Worm (Caenorhabditis elegans) whole organism, L2 larva: Measurements from ENCODE around the gene T05A8.7.

Experiments
- F13H6.1 ChIP-seq: sonication (generic microtip); optimal IDR thresholded peaks from 2 replicates; lab custom pipeline; 2016; ENCODE audit warnings: missing genetic modification characterization, missing compliant biosample characterization
- R02D3.7 ChIP-seq: fragments of 150-350 bp; optimal IDR thresholded peaks from 2 replicates; lab custom pipeline; 2014; ENCODE audit warnings: missing biosample characterization, missing genetic modification characterization
- Y55F3AM.14 ChIP-seq: fragments of 200-800 bp; sonication (Bioruptor generic); optimal IDR thresholded peaks from 2 replicates; lab custom pipeline; 2018; ENCODE audit warnings: mild to moderate bottlenecking, missing genetic modification characterization, missing compliant biosample characterization
- ZK546.5 ChIP-seq: sonication (generic microtip); optimal IDR thresholded peaks from 2 replicates; lab custom pipeline; 2017; ENCODE audit warnings: missing biosample characterization, missing genetic modification characterization
- alr-1 ChIP-seq: fragments of 150-350 bp; optimal IDR thresholded peaks from 2 replicates; lab custom pipeline; 2014; ENCODE audit warnings: missing biosample characterization, missing genetic modification characterization
- aly-2 ChIP-seq: fragments of 150-350 bp; optimal IDR thresholded peaks from 2 replicates; lab custom pipeline; 2014; ENCODE audit warnings: missing biosample characterization, missing genetic modification characterization
- ama-1 ChIP-seq: fragments of 150-350 bp; optimal IDR thresholded peaks from 2 replicates; lab custom pipeline; 2018; ENCODE audit warnings: inconsistent platforms
- blmp-1 ChIP-seq: sonication (generic microtip); optimal IDR thresholded peaks from 2 replicates; lab custom pipeline; 2017; ENCODE audit warnings: missing genetic modification characterization, mild to moderate bottlenecking, missing compliant biosample characterization, antibody characterized with exemption, moderate library complexity; ENCODE audit not compliant: insufficient read depth
- ceh-16 ChIP-seq: fragments of 150-350 bp; optimal IDR thresholded peaks from 2 replicates; lab custom pipeline; 2014; ENCODE audit warnings: missing biosample characterization, missing genetic modification characterization
- crh-2 ChIP-seq: sonication (generic microtip); optimal IDR thresholded peaks from 2 replicates; lab custom pipeline; 2017; ENCODE audit warnings: missing biosample characterization, missing genetic modification characterization
- dmd-4 ChIP-seq: sonication (generic microtip); optimal IDR thresholded peaks from 2 replicates; lab custom pipeline; 2017; ENCODE audit warnings: missing biosample characterization, missing genetic modification characterization
- egl-27 ChIP-seq: sonication (generic microtip); optimal IDR thresholded peaks from 3 replicates; lab custom pipeline; 2017; ENCODE audit warnings: missing biosample characterization, missing genetic modification reagents, missing genetic modification characterization
- elt-1 ChIP-seq: fragments of 150-350 bp; optimal IDR thresholded peaks from 2 replicates; lab custom pipeline; 2014; ENCODE audit warnings: missing biosample characterization, missing genetic modification characterization
- elt-3 ChIP-seq: sonication (generic microtip); optimal IDR thresholded peaks from 2 replicates; lab custom pipeline; 2017; ENCODE audit warnings: missing biosample characterization, missing genetic modification characterization
- fos-1 ChIP-seq: fragments of 150-350 bp; optimal IDR thresholded peaks from 2 replicates; lab custom pipeline; 2014; ENCODE audit warnings: missing biosample characterization, missing genetic modification characterization
- gmeb-1 ChIP-seq: fragments of 150-350 bp; optimal IDR thresholded peaks from 2 replicates; lab custom pipeline; 2014; ENCODE audit warnings: missing biosample characterization, missing genetic modification characterization
- lin-13 ChIP-seq: fragments of 150-350 bp; optimal IDR thresholded peaks from 2 replicates; lab custom pipeline; 2014; ENCODE audit warnings: missing biosample characterization, missing genetic modification reagents, missing genetic modification characterization
- lin-39 ChIP-seq: fragments of 150-350 bp; optimal IDR thresholded peaks from 2 replicates; lab custom pipeline; 2014; ENCODE audit warnings: missing biosample characterization, missing genetic modification reagents, missing genetic modification characterization
- lsy-2 ChIP-seq, 2 experiments: fragments of 150-350 bp in 1 of 2; sonication (generic microtip) in 1 of 2; optimal IDR thresholded peaks; 2 replicates each; lab custom pipeline; 2014 to 2017; ENCODE audit warnings: missing biosample characterization in 2 of 2, missing genetic modification characterization in 2 of 2
- mbf-1 ChIP-seq: sonication (generic microtip); optimal IDR thresholded peaks from 2 replicates; lab custom pipeline; 2017; ENCODE audit warnings: missing biosample characterization, missing genetic modification characterization
- mdl-1 ChIP-seq, 2 experiments: fragments of 150-350 bp in 1 of 2; sonication (generic microtip) in 1 of 2; optimal IDR thresholded peaks; 2 replicates each; lab custom pipeline; 2017; ENCODE audit warnings: missing biosample characterization in 2 of 2, missing genetic modification characterization in 2 of 2
- nhr-10 ChIP-seq: sonication (generic microtip); optimal IDR thresholded peaks from 2 replicates; lab custom pipeline; 2017; ENCODE audit warnings: missing biosample characterization, missing genetic modification characterization
- nhr-12 ChIP-seq: fragments of 150-350 bp; optimal IDR thresholded peaks from 2 replicates; lab custom pipeline; 2014; ENCODE audit warnings: missing biosample characterization, missing genetic modification characterization
- nhr-129 ChIP-seq: fragments of 150-350 bp; optimal IDR thresholded peaks from 2 replicates; lab custom pipeline; 2014; ENCODE audit warnings: missing biosample characterization, missing genetic modification characterization
- nhr-21 ChIP-seq: fragments of 150-350 bp; optimal IDR thresholded peaks from 2 replicates; lab custom pipeline; 2014; ENCODE audit warnings: missing biosample characterization, missing genetic modification characterization
- nhr-23 ChIP-seq: fragments of 150-350 bp; optimal IDR thresholded peaks from 2 replicates; lab custom pipeline; 2014; ENCODE audit warnings: missing biosample characterization, missing genetic modification reagents, missing genetic modification characterization
- nhr-237 ChIP-seq: fragments of 150-350 bp; optimal IDR thresholded peaks from 2 replicates; lab custom pipeline; 2014; ENCODE audit warnings: missing biosample characterization, missing genetic modification characterization
- nhr-25 ChIP-seq: fragments of 150-350 bp; sonication (generic microtip); optimal IDR thresholded peaks from 3 replicates; lab custom pipeline; 2014; ENCODE audit warnings: missing biosample characterization, missing genetic modification characterization
- nhr-6 ChIP-seq: fragments of 150-350 bp; optimal IDR thresholded peaks from 2 replicates; lab custom pipeline; 2014; ENCODE audit warnings: missing biosample characterization, missing genetic modification characterization
- nhr-77 ChIP-seq: fragments of 150-350 bp; optimal IDR thresholded peaks from 2 replicates; lab custom pipeline; 2014; ENCODE audit warnings: missing biosample characterization, missing genetic modification characterization
- peb-1 ChIP-seq: fragments of 150-350 bp; optimal IDR thresholded peaks from 2 replicates; lab custom pipeline; 2014; ENCODE audit warnings: missing biosample characterization, missing genetic modification characterization
- skn-1 ChIP-seq: sonication (generic microtip); optimal IDR thresholded peaks from 2 replicates; lab custom pipeline; 2017; ENCODE audit warnings: missing biosample characterization, missing genetic modification characterization
- sma-9 ChIP-seq, 2 experiments: fragments of 150-350 bp in 1 of 2; sonication (generic microtip) in 1 of 2; optimal IDR thresholded peaks; 2 replicates each; lab custom pipeline; 2014 to 2016; ENCODE audit warnings: missing genetic modification characterization in 2 of 2, mild to moderate bottlenecking in 1 of 2, missing biosample characterization in 1 of 2, missing compliant biosample characterization in 1 of 2, missing genetic modification reagents in 1 of 2, moderate library complexity in 1 of 2
- snpc-4 ChIP-seq: fragments of 150-350 bp; optimal IDR thresholded peaks from 2 replicates; lab custom pipeline; 2014; ENCODE audit warnings: missing biosample characterization, missing genetic modification characterization
- unc-55 ChIP-seq: fragments of 150-350 bp; sonication (generic microtip); optimal IDR thresholded peaks from 3 replicates; lab custom pipeline; 2014; ENCODE audit warnings: missing biosample characterization, missing genetic modification reagents, missing genetic modification characterization
- unc-62 ChIP-seq: fragments of 150-350 bp; optimal IDR thresholded peaks from 2 replicates; lab custom pipeline; 2014; ENCODE audit warnings: missing biosample characterization, missing genetic modification reagents, missing genetic modification characterization
- zag-1 ChIP-seq: fragments of 150-350 bp; optimal IDR thresholded peaks from 2 replicates; lab custom pipeline; 2014; ENCODE audit warnings: missing biosample characterization, missing genetic modification characterization
- ztf-1 ChIP-seq: fragments of 200-800 bp; sonication (Bioruptor generic); conservative IDR thresholded peaks from 2 replicates; pipeline ENCODE4 v1.3.6; 2022; ENCODE audit warnings: missing genetic modification characterization, missing compliant biosample characterization
- ztf-4 ChIP-seq: fragments of 150-350 bp; optimal IDR thresholded peaks from 2 replicates; lab custom pipeline; 2014; ENCODE audit warnings: missing biosample characterization, missing genetic modification characterization

T05A8.7 gene

ce11 chrII:2772166-2772565, 30.0 kb upstream of the T05A8.7 start, which contains the start of gene sdz-10:
Gene sdz-10, minus strand, starts transcription at chrII:2772266.
- TF ChIP-seq skn-1 (tag; lab: Kevin White, UChicago) (no peak), aly-2 (tag; lab: Kevin White, UChicago) (no peak), nhr-12 (tag; lab: Kevin White, UChicago) (no peak), nhr-237 (tag; lab: Kevin White, UChicago) (no peak), snpc-4 (tag; lab: Kevin White, UChicago) (no peak), elt-3 (tag; lab: Kevin White, UChicago) (no peak), zag-1 (tag; lab: Kevin White, UChicago) (no peak), nhr-129 (no peak), nhr-77 (tag; lab: Kevin White, UChicago) (no peak), ama-1 (no peak), Y55F3AM.14 (GFP tag; lab: Kevin White, UChicago) (no peak), peb-1 (tag; lab: Kevin White, UChicago) (no peak), mbf-1 (no peak), lin-39 (tag; lab: Kevin White, UChicago) (no peak), ztf-1 (no peak), nhr-23 (no peak), blmp-1 (tag; lab: Kevin White, UChicago) (no peak), gmeb-1 (no peak)

DNA sequence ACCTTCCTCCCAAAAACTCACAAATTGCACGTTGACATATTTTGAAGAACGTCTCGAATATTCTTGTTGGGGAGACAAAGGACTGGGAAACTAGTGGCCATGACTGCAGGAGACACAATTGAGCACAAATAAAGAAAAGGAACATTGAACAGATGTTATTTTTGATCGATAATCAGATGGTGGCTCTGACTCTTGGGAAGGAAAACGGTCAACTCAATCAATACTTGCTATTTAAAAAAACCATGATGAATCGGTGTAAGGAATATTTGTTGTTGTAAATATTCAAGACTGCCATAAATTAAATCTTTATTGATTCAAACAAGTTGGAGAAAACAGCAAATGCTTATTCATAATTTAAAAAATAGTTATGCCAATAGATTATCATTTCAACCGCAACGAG, 28.6 kb upstream of the T05A8.7 start, which contains the start of gene fbxb-105:
Gene fbxb-105 (minus strand): TSS at position 101 of the 400 bp plus-strand sequence.
- TF ChIP-seq nhr-77 (tag; lab: Kevin White, UChicago) (no peak), elt-1 (tag; lab: Kevin White, UChicago) (no peak), fos-1 (tag; lab: Kevin White, UChicago) (no peak), crh-2 (tag; lab: Kevin White, UChicago) (no peak), nhr-25 (tag; lab: Kevin White, UChicago) (no peak), R02D3.7 (tag; lab: Kevin White, UChicago) (no peak), nhr-6 (tag; lab: Kevin White, UChicago) (no peak), unc-55 (GFP tag; lab: Kevin White, UChicago) (no peak), nhr-129 (no peak), ZK546.5 (tag; lab: Kevin White, UChicago) (no peak), lsy-2 (tag; optimal IDR thresholded peaks at IDR 0.05; lab: Kevin White, UChicago) (no peak), peb-1 (tag; lab: Kevin White, UChicago) (no peak), skn-1 (tag; lab: Kevin White, UChicago) (no peak), sma-9 (GFP tag; optimal IDR thresholded peaks at IDR 0.05; lab: Kevin White, UChicago) (no peak), sma-9 (tag; optimal IDR thresholded peaks at IDR 0.05; lab: Kevin White, UChicago) (no peak), alr-1 (no peak), elt-3 (tag; lab: Kevin White, UChicago) (no peak), aly-2 (tag; lab: Kevin White, UChicago) (no peak), dmd-4 (tag; lab: Kevin White, UChicago) (no peak), ztf-4 (tag; lab: Kevin White, UChicago) (no peak), mdl-1 (tag; optimal IDR thresholded peaks at IDR 0.05; lab: Kevin White, UChicago) (no peak)

DNA sequence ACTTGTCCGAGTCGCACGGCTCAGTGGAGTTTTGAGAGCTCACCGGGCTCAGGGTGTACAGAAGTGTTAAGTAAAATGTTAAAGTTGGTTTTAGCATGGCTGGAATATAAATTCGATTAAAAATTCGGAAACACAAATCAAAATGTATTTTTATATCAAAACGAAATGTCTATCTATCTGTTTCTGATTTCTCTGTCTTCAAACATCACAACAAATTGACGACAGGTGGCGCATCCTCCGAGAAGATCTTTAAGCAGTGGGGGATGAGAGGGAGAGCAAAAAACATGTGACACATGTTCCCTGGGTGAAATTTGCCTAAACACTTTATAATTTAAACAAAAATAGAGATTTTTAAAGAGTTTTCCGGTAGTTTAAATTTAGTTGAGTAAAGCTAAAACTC, 26.9 kb upstream of the T05A8.7 start, which contains the start of gene F08D12.7:
Gene F08D12.7 (minus strand): TSS at position 101 of the 400 bp plus-strand sequence.
- TF ChIP-seq lsy-2 (tag; optimal IDR thresholded peaks at IDR 0.05; lab: Kevin White, UChicago): no peak
- TF ChIP-seq F13H6.1 (tag; lab: Kevin White, UChicago): no peak
- no peak for TF ChIP-seq ama-1
- no peak for TF ChIP-seq nhr-12 (tag; lab: Kevin White, UChicago)
- no peak for TF ChIP-seq snpc-4 (tag; lab: Kevin White, UChicago)
- TF ChIP-seq ceh-16: no peak
- TF ChIP-seq lin-13 (GFP tag; lab: Kevin White, UChicago): no peak
- TF ChIP-seq blmp-1 (tag; lab: Kevin White, UChicago): no peak
- no peak for TF ChIP-seq ztf-1
- TF ChIP-seq sma-9 (GFP tag; optimal IDR thresholded peaks at IDR 0.05; lab: Kevin White, UChicago): no peak
- no peak for TF ChIP-seq sma-9 (tag; optimal IDR thresholded peaks at IDR 0.05; lab: Kevin White, UChicago)
- TF ChIP-seq nhr-10 (tag; lab: Kevin White, UChicago): no peak
- TF ChIP-seq nhr-21 (tag; lab: Kevin White, UChicago): no peak
- TF ChIP-seq unc-62: no peak
- TF ChIP-seq nhr-129: no peak
- no peak for TF ChIP-seq mbf-1
- TF ChIP-seq elt-3 (tag; lab: Kevin White, UChicago): no peak
- no peak for TF ChIP-seq unc-55 (GFP tag; lab: Kevin White, UChicago)
- no peak for TF ChIP-seq egl-27 (tag; lab: Kevin White, UChicago)
- TF ChIP-seq, all 48 proteins: peak for 0
